Worm (Caenorhabditis elegans): ENCODE measurements around the gene F46F5.11.

DNA sequence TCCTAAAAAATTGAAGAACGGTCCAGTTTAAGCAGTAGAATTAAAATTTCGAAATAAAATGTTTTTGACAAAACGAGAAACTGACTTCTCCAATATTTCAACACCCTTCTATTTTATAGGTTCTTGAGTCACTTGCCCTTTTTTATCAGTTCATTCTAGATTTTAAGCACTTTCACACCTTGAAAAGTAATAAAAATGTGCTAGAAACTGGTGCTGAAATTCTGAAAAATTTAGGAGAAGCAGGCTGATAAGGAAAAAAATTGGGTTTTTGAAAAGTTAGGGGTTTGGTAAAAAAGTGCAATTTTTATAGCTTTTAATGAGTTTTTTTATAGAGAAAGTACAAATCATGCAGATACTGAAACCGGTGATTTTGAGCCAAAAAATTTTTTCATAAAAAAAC, 48.3 kb upstream of the F46F5.11 start:
- TF ChIP-seq egl-27 (tag; optimal IDR thresholded peaks at IDR 0.05): no peak
- TF ChIP-seq nhr-12 (tag; optimal IDR thresholded peaks at IDR 0.05): no peak
- TF ChIP-seq lsy-2 (tag; optimal IDR thresholded peaks at IDR 0.05): no peak
- TF ChIP-seq nhr-77 (tag; optimal IDR thresholded peaks at IDR 0.05): no peak
- TF ChIP-seq peb-1 (tag; optimal IDR thresholded peaks at IDR 0.05): no peak
- TF ChIP-seq elt-1 (tag; optimal IDR thresholded peaks at IDR 0.05): no peak
